Fruit fly (Drosophila melanogaster) whole organism, embryonic: ENCODE data around the gene mRpL3.

Source experiments
- Atf-2 ChIP-seq: fragments of 200-800 bp; sonication (Bioruptor generic); optimal IDR thresholded peaks from 2 replicates; lab custom pipeline; 2016; ENCODE audit warnings: missing biosample characterization, missing genetic modification characterization
- BEAF-32 ChIP-seq: fragments of 200-800 bp; sonication (Bioruptor generic); optimal IDR thresholded peaks from 3 replicates; lab custom pipeline; 2017; ENCODE audit warnings: missing biosample characterization, missing genetic modification characterization, mild to moderate bottlenecking, moderate library complexity, missing genetic modification reagents
- Bdp1 ChIP-seq: fragments of 200-800 bp; sonication (Bioruptor generic); optimal IDR thresholded peaks from 3 replicates; lab custom pipeline; 2016; ENCODE audit warnings: missing biosample characterization, missing genetic modification characterization
- CG10267 ChIP-seq: fragments of 200-800 bp; sonication (Bioruptor generic); optimal IDR thresholded peaks from 2 replicates; lab custom pipeline; 2018; ENCODE audit warnings: missing biosample characterization, mild to moderate bottlenecking, missing genetic modification characterization, moderate library complexity
- CG10462 ChIP-seq: fragments of 200-800 bp; sonication (Bioruptor generic); optimal IDR thresholded peaks from 2 replicates; lab custom pipeline; 2016; ENCODE audit warnings: missing biosample characterization, missing genetic modification characterization
- CG10543 ChIP-seq: fragments of 200-800 bp; sonication (Bioruptor generic); optimal IDR thresholded peaks from 3 replicates; lab custom pipeline; 2017; ENCODE audit warnings: missing biosample characterization, mild to moderate bottlenecking, missing genetic modification characterization, moderate library complexity
- CG11504 ChIP-seq: fragments of 200-800 bp; sonication (Bioruptor generic); optimal IDR thresholded peaks from 3 replicates; lab custom pipeline; 2019; ENCODE audit warnings: missing biosample characterization, mild to moderate bottlenecking, missing genetic modification characterization, moderate library complexity
- CG11560 ChIP-seq: fragments of 200-800 bp; sonication (Bioruptor generic); IDR thresholded peaks from 3 replicates; pipeline ENCODE4 v1.3.6; 2022; ENCODE audit warnings: missing biosample characterization, missing genetic modification characterization
- CG12071 ChIP-seq: fragments of 200-800 bp; sonication (Bioruptor generic); optimal IDR thresholded peaks from 3 replicates; lab custom pipeline; 2018; ENCODE audit warnings: missing biosample characterization, mild to moderate bottlenecking, missing genetic modification characterization
- CG12769 ChIP-seq: fragments of 200-800 bp; sonication (Bioruptor generic); optimal IDR thresholded peaks from 2 replicates; lab custom pipeline; 2019; ENCODE audit warnings: missing biosample characterization, mild to moderate bottlenecking, missing genetic modification characterization, moderate library complexity
- CG13123 ChIP-seq: fragments of 200-800 bp; sonication (Bioruptor generic); optimal IDR thresholded peaks from 2 replicates; lab custom pipeline; 2016; ENCODE audit warnings: missing biosample characterization, missing genetic modification characterization
- CG13775 ChIP-seq: fragments of 200-800 bp; sonication (Bioruptor generic); optimal IDR thresholded peaks from 3 replicates; lab custom pipeline; 2017; ENCODE audit warnings: missing biosample characterization, mild to moderate bottlenecking, missing genetic modification characterization
- CG14667 ChIP-seq: fragments of 200-800 bp; sonication (Bioruptor generic); IDR thresholded peaks from 2 replicates; pipeline ENCODE4 v1.3.6; 2022; ENCODE audit warnings: missing biosample characterization, missing genetic modification characterization
- CG14965 ChIP-seq: fragments of 200-800 bp; sonication (Bioruptor generic); optimal IDR thresholded peaks from 2 replicates; lab custom pipeline; 2016; ENCODE audit warnings: missing biosample characterization, missing genetic modification characterization, borderline replicate concordance
- CG15073 ChIP-seq: fragments of 200-800 bp; sonication (Bioruptor generic); optimal IDR thresholded peaks from 2 replicates; lab custom pipeline; 2016; ENCODE audit warnings: missing biosample characterization, missing genetic modification characterization
- CG1647 ChIP-seq: fragments of 200-800 bp; sonication (Bioruptor generic); optimal IDR thresholded peaks from 3 replicates; lab custom pipeline; 2016; ENCODE audit warnings: missing biosample characterization, missing genetic modification characterization
- CG30431 ChIP-seq: fragments of 200-800 bp; sonication (Bioruptor generic); optimal IDR thresholded peaks from 2 replicates; lab custom pipeline; 2017; ENCODE audit warnings: missing biosample characterization, missing genetic modification characterization
- CG3065 ChIP-seq: fragments of 200-800 bp; sonication (Bioruptor generic); optimal IDR thresholded peaks from 2 replicates; lab custom pipeline; 2016; ENCODE audit warnings: missing biosample characterization, missing genetic modification characterization
- CG32532 ChIP-seq: fragments of 200-800 bp; sonication (Bioruptor generic); IDR thresholded peaks from 2 replicates; pipeline ENCODE4 v1.3.6; 2022; ENCODE audit warnings: missing biosample characterization, missing genetic modification characterization
- CG3838 ChIP-seq: fragments of 200-800 bp; sonication (Bioruptor generic); optimal IDR thresholded peaks from 3 replicates; lab custom pipeline; 2016; ENCODE audit warnings: missing biosample characterization, missing genetic modification characterization
- CG5953 ChIP-seq: fragments of 200-800 bp; sonication (Bioruptor generic); IDR thresholded peaks from 2 replicates; pipeline ENCODE4 v1.3.6; 2022; ENCODE audit warnings: missing biosample characterization, missing genetic modification characterization
- CG6683 ChIP-seq: fragments of 200-800 bp; sonication (Bioruptor generic); optimal IDR thresholded peaks from 2 replicates; lab custom pipeline; 2017; ENCODE audit warnings: missing biosample characterization, mild to moderate bottlenecking, missing genetic modification characterization, missing genetic modification reagents
- CG6791 ChIP-seq: fragments of 200-800 bp; sonication (Bioruptor generic); IDR thresholded peaks from 3 replicates; pipeline ENCODE4 v1.3.6; 2022; ENCODE audit warnings: missing biosample characterization, missing genetic modification characterization; ENCODE audit not compliant: partially characterized antibody
- CG7357 ChIP-seq: fragments of 200-800 bp; sonication (Bioruptor generic); IDR thresholded peaks from 3 replicates; pipeline ENCODE4 v1.3.6; 2022; ENCODE audit warnings: missing biosample characterization, missing genetic modification characterization
- CG7839 ChIP-seq: fragments of 200-800 bp; sonication (Bioruptor generic); optimal IDR thresholded peaks from 3 replicates; lab custom pipeline; 2018; ENCODE audit warnings: missing biosample characterization, mild to moderate bottlenecking, missing genetic modification characterization, moderate library complexity
- CkIIα-i1 ChIP-seq: fragments of 200-800 bp; sonication (Bioruptor generic); IDR thresholded peaks from 2 replicates; pipeline ENCODE4 v1.3.6; 2022; ENCODE audit warnings: missing biosample characterization, missing genetic modification characterization
- Dad ChIP-seq: fragments of 200-800 bp; sonication (Bioruptor generic); optimal IDR thresholded peaks from 3 replicates; lab custom pipeline; 2016; ENCODE audit warnings: missing biosample characterization, missing genetic modification characterization
- Doc2 ChIP-seq: fragments of 200-800 bp; sonication (Bioruptor generic); IDR thresholded peaks from 2 replicates; pipeline ENCODE4 v1.3.6; 2022; ENCODE audit warnings: missing biosample characterization, missing genetic modification characterization
- HLHmδ ChIP-seq: fragments of 200-800 bp; sonication (Bioruptor generic); optimal IDR thresholded peaks from 2 replicates; lab custom pipeline; 2018; ENCODE audit warnings: missing biosample characterization, mild to moderate bottlenecking, missing genetic modification characterization, moderate library complexity
- Hey ChIP-seq: fragments of 200-800 bp; sonication (Bioruptor generic); optimal IDR thresholded peaks from 3 replicates; lab custom pipeline; 2018; ENCODE audit warnings: missing biosample characterization, mild to moderate bottlenecking, missing genetic modification characterization
- HmgD ChIP-seq: fragments of 200-800 bp; sonication (Bioruptor generic); optimal IDR thresholded peaks from 3 replicates; lab custom pipeline; 2016; ENCODE audit warnings: missing biosample characterization, missing genetic modification characterization
- Trl ChIP-seq, 3 experiments: fragments of >200 bp in 2 of 3; fragments of 200-800 bp in 1 of 3; sonication (Bioruptor generic) in 1 of 3; optimal IDR thresholded peaks; 2 replicates in 1 of 3; 3 replicates in 2 of 3; lab custom pipeline; 2016 to 2017; ENCODE audit warnings: missing biosample characterization in 1 of 3, missing genetic modification characterization in 1 of 3
- amos ChIP-seq: fragments of 200-800 bp; sonication (Bioruptor generic); IDR thresholded peaks from 2 replicates; pipeline ENCODE4 v1.3.6; 2022; ENCODE audit warnings: missing biosample characterization, missing genetic modification characterization; ENCODE audit not compliant: partially characterized antibody
- bsh ChIP-seq, 2 experiments: fragments of 200-800 bp; sonication (Bioruptor generic); optimal IDR thresholded peaks; 2 replicates each; lab custom pipeline; 2017 to 2018; ENCODE audit warnings: mild to moderate bottlenecking in 2 of 2, missing biosample characterization in 2 of 2, missing genetic modification characterization in 2 of 2, moderate library complexity in 1 of 2
- dm ChIP-seq: fragments of 200-800 bp; sonication (Bioruptor generic); optimal IDR thresholded peaks from 3 replicates; lab custom pipeline; 2016; ENCODE audit warnings: missing biosample characterization, missing genetic modification characterization
- dysf ChIP-seq: fragments of 200-800 bp; sonication (Bioruptor generic); IDR thresholded peaks from 3 replicates; pipeline ENCODE4 v1.3.6; 2022; ENCODE audit warnings: missing biosample characterization, missing genetic modification characterization
- en ChIP-seq: fragments of 200-800 bp; sonication (Bioruptor generic); optimal IDR thresholded peaks from 2 replicates; lab custom pipeline; 2016; ENCODE audit warnings: missing biosample characterization, missing genetic modification characterization
- eve ChIP-seq, 2 experiments: fragments of >200 bp; optimal IDR thresholded peaks; 2 replicates each; lab custom pipeline; 2017; ENCODE audit warnings: missing biosample characterization in 2 of 2, missing genetic modification characterization in 2 of 2
- fd64A ChIP-seq: fragments of 200-800 bp; sonication (Bioruptor generic); optimal IDR thresholded peaks from 3 replicates; lab custom pipeline; 2018; ENCODE audit warnings: missing biosample characterization, mild to moderate bottlenecking, missing genetic modification characterization
- fru ChIP-seq: fragments of >200 bp; optimal IDR thresholded peaks from 2 replicates; lab custom pipeline; 2017
- grau ChIP-seq: fragments of 200-800 bp; optimal IDR thresholded peaks from 3 replicates; lab custom pipeline; 2019; ENCODE audit warnings: missing biosample characterization, mild to moderate bottlenecking, missing genetic modification characterization, moderate library complexity
- knrl ChIP-seq: fragments of 200-800 bp; sonication (Bioruptor generic); IDR thresholded peaks from 3 replicates; pipeline ENCODE4 v1.3.6; 2022; ENCODE audit warnings: missing biosample characterization, missing genetic modification characterization; ENCODE audit not compliant: partially characterized antibody
- lab ChIP-seq: fragments of 200-800 bp; sonication (Bioruptor generic); optimal IDR thresholded peaks from 3 replicates; lab custom pipeline; 2017; ENCODE audit warnings: missing biosample characterization, missing genetic modification characterization, mild to moderate bottlenecking, moderate library complexity, missing genetic modification reagents
- lov ChIP-seq, 2 experiments: fragments of 200-800 bp in 1 of 2; fragments of >200 bp in 1 of 2; sonication (Bioruptor generic) in 1 of 2; IDR thresholded peaks in 1 of 2; optimal IDR thresholded peaks in 1 of 2; 2 replicates in 1 of 2; 3 replicates in 1 of 2; pipeline versions ENCODE4 v1.3.6 to Lab custom; 2017 to 2022; ENCODE audit warnings: missing biosample characterization in 1 of 2, missing genetic modification characterization in 1 of 2
- oc ChIP-seq: fragments of 200-800 bp; sonication (Bioruptor generic); optimal IDR thresholded peaks from 2 replicates; lab custom pipeline; 2018; ENCODE audit warnings: missing biosample characterization, mild to moderate bottlenecking, missing genetic modification characterization, moderate library complexity
- run ChIP-seq: fragments of 200-800 bp; sonication (Bioruptor generic); optimal IDR thresholded peaks from 3 replicates; lab custom pipeline; 2018; ENCODE audit warnings: missing biosample characterization, mild to moderate bottlenecking, missing genetic modification characterization
- sc ChIP-seq, 3 experiments: fragments of >200 bp in 2 of 3; fragments of 200-800 bp in 1 of 3; sonication (Bioruptor generic) in 1 of 3; optimal IDR thresholded peaks; 2 replicates in 2 of 3; 3 replicates in 1 of 3; lab custom pipeline; 2017; ENCODE audit warnings: mild to moderate bottlenecking in 1 of 3, missing biosample characterization in 1 of 3, missing genetic modification characterization in 1 of 3, missing genetic modification reagents in 1 of 3

Gene mRpL3

dm6 chrX:15811666-15812614 lies 50.9 kb downstream of the mRpL3 start (continued):
- TF ChIP-seq CG7357 (GFP tag; lab: Robert Waterston, UW) (no peak), lov (optimal IDR thresholded peaks at IDR 0.05; lab: Kevin White, UChicago) (no peak), lov (GFP tag; IDR thresholded peaks at IDR 0.05; lab: Robert Waterston, UW) (no peak), Doc2 (GFP tag; lab: Robert Waterston, UW) (no peak), HmgD (GFP tag; lab: Kevin White, UChicago) (no peak), eve (GFP tag; optimal IDR thresholded peaks at IDR 0.05; lab: Kevin White, UChicago) (no peak), CkIIα-i1 (GFP tag; lab: Robert Waterston, UW) (no peak), grau (tag; lab: Kevin White, UChicago) (no peak), Atf-2 (GFP tag; lab: Kevin White, UChicago) (no peak), bsh (GFP tag; optimal IDR thresholded peaks at IDR 0.05; lab: Kevin White, UChicago) (no peak), fru (lab: Kevin White, UChicago) (no peak), CG6683 (GFP tag; lab: Kevin White, UChicago) (no peak), Hey (peak; percentile 8), CG10267 (tag; lab: Kevin White, UChicago) (no peak), dm (GFP tag; lab: Kevin White, UChicago) (no peak), oc (tag; lab: Kevin White, UChicago) (no peak), CG10462 (no peak), CG12769 (tag; lab: Kevin White, UChicago) (peak; percentile 56), CG13123 (GFP tag; lab: Kevin White, UChicago) (no peak), CG6791 (no peak), CG30431 (GFP tag; lab: Kevin White, UChicago) (no peak), CG13775 (GFP tag; lab: Kevin White, UChicago) (no peak), CG12071 (no peak), HLHmδ (GFP tag; lab: Kevin White, UChicago) (peak; percentile 9), CG1647 (GFP tag; lab: Kevin White, UChicago) (no peak), CG14965 (GFP tag; lab: Kevin White, UChicago) (no peak), lab (GFP tag; lab: Kevin White, UChicago) (peak; percentile 41), CG5953 (no peak), BEAF-32 (GFP tag; lab: Kevin White, UChicago) (no peak), CG3838 (GFP tag; lab: Kevin White, UChicago) (no peak), CG3065 (GFP tag; lab: Kevin White, UChicago) (no peak), knrl (GFP tag; lab: Robert Waterston, UW) (no peak), fd64A (GFP tag; lab: Kevin White, UChicago) (no peak), sc (optimal IDR thresholded peaks at IDR 0.05; lab: Kevin White, UChicago) (no peak), sc (GFP tag; optimal IDR thresholded peaks at IDR 0.05; lab: Kevin White, UChicago) (no peak), CG15073 (no peak), dysf (GFP tag; lab: Robert Waterston, UW) (no peak), CG11560 (no peak), CG10543 (GFP tag; lab: Kevin White, UChicago) (peak; percentile 66), Dad (GFP tag; lab: Kevin White, UChicago) (no peak), CG32532 (GFP tag; lab: Robert Waterston, UW) (peak; percentile 62; the same call in 1 of the 2 replicates), CG7839 (tag; lab: Kevin White, UChicago) (no peak), CG14667 (no peak), run (tag; lab: Kevin White, UChicago) (no peak), amos (GFP tag; lab: Robert Waterston, UW) (no peak), Trl (optimal IDR thresholded peaks at IDR 0.05; lab: Kevin White, UChicago) (peak; percentile 98 to 99), Trl (GFP tag; optimal IDR thresholded peaks at IDR 0.05; lab: Kevin White, UChicago) (peak; percentile 61), Bdp1 (no peak), en (no peak), CG11504 (tag; lab: Kevin White, UChicago) (no peak)
